Worm (Caenorhabditis elegans): ENCODE results near the gene W06A11.1.
A peak's percentile ranks its signal among the peaks of the same experiment; 100 is the strongest.

The W06A11.1 gene

DNA sequence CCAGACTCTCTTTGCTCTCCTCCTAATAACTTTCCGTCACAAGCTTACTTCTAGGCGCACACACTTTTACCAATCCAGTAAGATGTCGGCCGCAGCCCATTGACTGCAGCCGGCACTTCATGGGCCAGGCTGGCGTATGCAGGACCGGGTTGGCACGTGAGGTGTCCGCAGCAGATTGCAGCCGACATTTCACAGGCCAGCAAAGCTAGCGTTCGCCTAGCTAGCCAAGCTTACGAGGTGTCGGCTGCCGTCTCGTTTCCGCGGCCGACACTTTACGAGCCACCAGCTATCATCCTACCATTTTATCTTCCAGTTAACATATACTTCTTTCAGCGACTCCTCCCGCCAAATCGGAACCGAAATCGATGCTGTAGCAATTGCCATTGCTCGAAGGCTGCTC is 18.2 kb downstream of the W06A11.1 start:
- TF ChIP-seq ama-1 (optimal IDR thresholded peaks at IDR 0.05): no peak
- TF ChIP-seq lin-11 (tag; optimal IDR thresholded peaks at IDR 0.05): no peak
- no peak for TF ChIP-seq ztf-1 (GFP tag; conservative IDR thresholded peaks at IDR 0.05)
- TF ChIP-seq lsy-2 (tag; optimal IDR thresholded peaks at IDR 0.05): no peak
- TF ChIP-seq ztf-4 (tag; optimal IDR thresholded peaks at IDR 0.05): no peak
- TF ChIP-seq sma-3 (GFP tag; optimal IDR thresholded peaks at IDR 0.05): no peak
- no peak for TF ChIP-seq elt-3 (tag; optimal IDR thresholded peaks at IDR 0.05)
- no peak for TF ChIP-seq nhr-11 (tag; optimal IDR thresholded peaks at IDR 0.05)
- no peak for TF ChIP-seq elt-1 (tag; optimal IDR thresholded peaks at IDR 0.05)
- TF ChIP-seq egl-27 (tag; optimal IDR thresholded peaks at IDR 0.05): no peak
- no peak for TF ChIP-seq unc-39 (tag; optimal IDR thresholded peaks at IDR 0.05)
- TF ChIP-seq nhr-237 (tag; optimal IDR thresholded peaks at IDR 0.05): no peak
- TF ChIP-seq unc-62 (GFP tag; optimal IDR thresholded peaks at IDR 0.05): no peak

DNA sequence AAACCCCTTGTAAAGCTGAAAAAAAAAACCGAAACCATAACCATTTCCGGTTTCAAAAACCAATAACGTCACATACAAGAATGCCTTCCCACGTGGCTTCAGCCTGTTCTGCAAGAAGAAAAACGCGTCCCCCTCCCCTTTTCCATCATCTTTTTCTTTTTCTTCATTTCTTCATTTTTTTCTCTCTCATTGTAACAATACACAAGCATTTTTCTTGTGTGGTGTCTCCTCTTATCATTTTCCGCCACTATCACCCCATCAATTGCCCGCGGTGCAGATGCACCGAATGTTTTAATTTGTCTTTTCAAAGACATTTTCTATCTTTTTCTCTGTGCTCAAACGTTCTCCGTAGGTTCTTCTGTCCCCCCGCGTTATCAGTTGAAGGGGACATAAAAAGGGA is 21.8 kb downstream of the W06A11.1 start:
- peak; percentile 42 for TF ChIP-seq sem-4 (tag; optimal IDR thresholded peaks at IDR 0.05)
- TF ChIP-seq peb-1 (tag; optimal IDR thresholded peaks at IDR 0.05): no peak
- TF ChIP-seq nhr-21 (tag; optimal IDR thresholded peaks at IDR 0.05): peak; percentile 84
- peak; percentile 58 for TF ChIP-seq sma-3 (GFP tag; optimal IDR thresholded peaks at IDR 0.05)
- no peak for TF ChIP-seq unc-55 (GFP tag; optimal IDR thresholded peaks at IDR 0.05)
- TF ChIP-seq aly-2 (tag; optimal IDR thresholded peaks at IDR 0.05): no peak
- no peak for TF ChIP-seq lin-11 (tag; optimal IDR thresholded peaks at IDR 0.05)
- no peak for TF ChIP-seq ama-1 (optimal IDR thresholded peaks at IDR 0.05)
- TF ChIP-seq gmeb-1 (tag; optimal IDR thresholded peaks at IDR 0.05): peak; percentile 74
- peak; percentile 60 for TF ChIP-seq lin-13 (GFP tag; optimal IDR thresholded peaks at IDR 0.05)
- no peak for TF ChIP-seq nhr-10 (tag; optimal IDR thresholded peaks at IDR 0.05)
- no peak for TF ChIP-seq nhr-237 (tag; optimal IDR thresholded peaks at IDR 0.05)
- TF ChIP-seq dmd-4 (tag; optimal IDR thresholded peaks at IDR 0.05): no peak
- TF ChIP-seq ceh-82 (tag; optimal IDR thresholded peaks at IDR 0.05): no peak
- TF ChIP-seq elt-3 (tag; optimal IDR thresholded peaks at IDR 0.05): no peak
- TF ChIP-seq mab-5 (tag; optimal IDR thresholded peaks at IDR 0.05): peak; percentile 11
- TF ChIP-seq mdl-1 (tag; optimal IDR thresholded peaks at IDR 0.05): peak; percentile 29 to 64
- no peak for TF ChIP-seq nhr-11 (tag; optimal IDR thresholded peaks at IDR 0.05)
- peak; percentile 100 for TF ChIP-seq sma-9 (GFP tag; optimal IDR thresholded peaks at IDR 0.05)
- TF ChIP-seq sma-9 (tag; optimal IDR thresholded peaks at IDR 0.05): no peak
- TF ChIP-seq elt-1 (tag; optimal IDR thresholded peaks at IDR 0.05): no peak
- TF ChIP-seq unc-62 (GFP tag; optimal IDR thresholded peaks at IDR 0.05): no peak
- peak; percentile 30 for TF ChIP-seq C34F6.9 (tag; optimal IDR thresholded peaks at IDR 0.05)
- TF ChIP-seq nhr-77 (tag; optimal IDR thresholded peaks at IDR 0.05): no peak
- no peak for TF ChIP-seq skn-1 (tag; optimal IDR thresholded peaks at IDR 0.05)
- TF ChIP-seq ztf-1 (GFP tag; conservative IDR thresholded peaks at IDR 0.05): no peak
- no peak for TF ChIP-seq alr-1 (tag; optimal IDR thresholded peaks at IDR 0.05)
- TF ChIP-seq mbf-1 (tag; optimal IDR thresholded peaks at IDR 0.05): no peak
- TF ChIP-seq snpc-4 (tag; optimal IDR thresholded peaks at IDR 0.05): no peak
- peak; percentile 60 for TF ChIP-seq nhr-129 (tag; optimal IDR thresholded peaks at IDR 0.05)
- TF ChIP-seq ZK546.5 (tag; optimal IDR thresholded peaks at IDR 0.05): no peak
- peak; percentile 89 for TF ChIP-seq crh-2 (tag; optimal IDR thresholded peaks at IDR 0.05)
- no peak for TF ChIP-seq unc-39 (tag; optimal IDR thresholded peaks at IDR 0.05)
- no peak for TF ChIP-seq ceh-16 (tag; optimal IDR thresholded peaks at IDR 0.05)
- no peak for TF ChIP-seq zag-1 (tag; optimal IDR thresholded peaks at IDR 0.05)
- no peak for TF ChIP-seq Y55F3AM.14 (GFP tag; optimal IDR thresholded peaks at IDR 0.05)
- TF ChIP-seq lin-39 (tag; optimal IDR thresholded peaks at IDR 0.05): no peak
- TF ChIP-seq ztf-11 (tag; optimal IDR thresholded peaks at IDR 0.05): no peak
- peak; percentile 22 for TF ChIP-seq ztf-4 (tag; optimal IDR thresholded peaks at IDR 0.05)
- TF ChIP-seq fos-1 (tag; optimal IDR thresholded peaks at IDR 0.05): peak; percentile 96
- peak; percentile 86 for TF ChIP-seq nhr-25 (tag; optimal IDR thresholded peaks at IDR 0.05)
- TF ChIP-seq F13H6.1 (tag; optimal IDR thresholded peaks at IDR 0.05): peak; percentile 89
- TF ChIP-seq blmp-1 (tag; optimal IDR thresholded peaks at IDR 0.05; ENCODE audit: insufficient read depth): peak; percentile 71
- TF ChIP-seq egl-27 (tag; optimal IDR thresholded peaks at IDR 0.05): peak; percentile 73
- no peak for TF ChIP-seq nhr-23 (tag; optimal IDR thresholded peaks at IDR 0.05)
- no peak for TF ChIP-seq nhr-12 (tag; optimal IDR thresholded peaks at IDR 0.05)
- peak; percentile 43 for TF ChIP-seq nhr-6 (tag; optimal IDR thresholded peaks at IDR 0.05)
- TF ChIP-seq R02D3.7 (tag; optimal IDR thresholded peaks at IDR 0.05): no peak
- TF ChIP-seq lsy-2 (tag; optimal IDR thresholded peaks at IDR 0.05): peak in 1 of 2 experiments; percentile 71
